Worm (Caenorhabditis elegans): ENCODE measurements around the gene C06E4.1.

DNA sequence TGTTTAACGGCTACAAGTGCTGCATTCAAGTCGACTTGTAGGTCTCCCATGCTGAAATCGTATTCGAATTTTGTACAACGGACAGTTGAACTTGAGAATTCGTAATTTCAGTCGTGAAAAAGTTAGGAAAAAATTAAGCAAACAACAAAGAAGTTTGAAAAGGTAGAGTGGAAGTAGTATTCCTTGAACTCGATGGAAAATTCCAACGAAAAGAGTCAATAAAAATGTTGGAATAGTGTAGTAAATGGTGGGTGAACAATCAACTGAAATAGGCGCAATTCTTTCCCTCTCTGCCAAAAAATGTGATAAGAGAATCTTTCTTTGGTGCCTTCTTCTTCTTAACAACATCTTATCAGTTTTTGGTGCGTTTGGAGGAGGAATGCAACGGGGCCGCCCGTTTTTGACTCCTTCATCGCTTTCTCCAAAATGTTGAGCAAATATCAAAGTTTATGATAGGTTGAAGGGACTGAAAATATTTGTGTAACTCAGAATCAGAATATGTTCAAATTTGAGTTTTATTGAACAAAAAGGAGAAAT, 43.6 kb downstream of the C06E4.1 start, which contains the start of gene ifo-1:
- no peak for TF ChIP-seq him-1 (tag; optimal IDR thresholded peaks at IDR 0.05)
- no peak for TF ChIP-seq W03F9.2 (tag; optimal IDR thresholded peaks at IDR 0.05)
- TF ChIP-seq dao-5 (tag; optimal IDR thresholded peaks at IDR 0.05): no peak

All from whole organism, L4/young adult.